Worm (Caenorhabditis elegans): ENCODE data around the gene F56D2.5.

F56D2.5 gene

ce11 chrIII:5550844-5551243 lies 30.4 kb downstream of the F56D2.5 start (continued):
- TF ChIP-seq T26A8.4 (GFP tag; IDR thresholded peaks at IDR 0.05) (peak; percentile 47; the same call in 1 of the 2 replicates), php-3 (GFP tag; IDR thresholded peaks at IDR 0.05) (0 out of 2 replicates have a peak, but pooled peaks have one; percentile 38), T20F7.1 (GFP tag; optimal IDR thresholded peaks at IDR 0.05) (peak; percentile 12), ceh-82 (tag; optimal IDR thresholded peaks at IDR 0.05) (no peak), fkh-10 (GFP tag; optimal IDR thresholded peaks at IDR 0.05) (no peak), Y105C5A.15 (GFP tag; IDR thresholded peaks at IDR 0.05) (no peak), lin-13 (GFP tag; optimal IDR thresholded peaks at IDR 0.05) (no peak), ceh-44 (GFP tag; IDR thresholded peaks at IDR 0.05) (no peak), unc-62 (GFP tag; optimal IDR thresholded peaks at IDR 0.05 in 1 of 2) (no peak), unc-62 (tag; optimal IDR thresholded peaks at IDR 0.05) (no peak), arid-1 (GFP tag; conservative IDR thresholded peaks at IDR 0.05) (no peak), daf-16 (GFP tag; optimal IDR thresholded peaks at IDR 0.05) (no peak), daf-16 (tag; optimal IDR thresholded peaks at IDR 0.05) (peak; percentile 46), hif-1 (tag; optimal IDR thresholded peaks at IDR 0.05) (no peak), dpl-1 (GFP tag; optimal IDR thresholded peaks at IDR 0.05) (no peak), nhr-77 (tag; optimal IDR thresholded peaks at IDR 0.05) (peak; percentile 35)

ce11 chrIII:5550193-5550592 lies 31.0 kb downstream of the F56D2.5 start:
- TF ChIP-seq cey-2 (tag; optimal IDR thresholded peaks at IDR 0.05; ENCODE audit: borderline replicate concordance, insufficient read depth) (peak; percentile 6), nhr-28 (tag; optimal IDR thresholded peaks at IDR 0.05) (peak; percentile 48), ztf-7 (tag; optimal IDR thresholded peaks at IDR 0.05) (no peak), lin-29 (GFP tag; IDR thresholded peaks at IDR 0.05) (peak; percentile 9; the same call in 1 of the 2 replicates), hlh-30 (tag; optimal IDR thresholded peaks at IDR 0.05; ENCODE audit: insufficient read depth) (peak; percentile 18), dmd-6 (GFP tag; IDR thresholded peaks at IDR 0.05) (0 out of 2 replicates have a peak, but pooled peaks have one; percentile 12), unc-62 (GFP tag; optimal IDR thresholded peaks at IDR 0.05 in 1 of 2) (peak in 1 of 2 experiments; percentile 61), unc-62 (tag; optimal IDR thresholded peaks at IDR 0.05) (no peak), nhr-10 (tag; optimal IDR thresholded peaks at IDR 0.05) (no peak), dve-1 (tag; optimal IDR thresholded peaks at IDR 0.05; ENCODE audit: insufficient read depth) (peak; percentile 23), aha-1 (tag) (peak; percentile 42), madf-9 (GFP tag; conservative IDR thresholded peaks at IDR 0.05) (no peak), mdl-1 (tag; optimal IDR thresholded peaks at IDR 0.05) (peak in 1 of 2 experiments; percentile 32), F26F4.8 (GFP tag; conservative IDR thresholded peaks at IDR 0.05) (no peak), rbr-2 (tag; optimal IDR thresholded peaks at IDR 0.05) (no peak), T26A8.4 (GFP tag; IDR thresholded peaks at IDR 0.05) (no peak)

- no peak for TF ChIP-seq aha-1 (tag)
- peak; percentile 70 for TF ChIP-seq pqm-1 (tag; optimal IDR thresholded peaks at IDR 0.05)
- TF ChIP-seq dmd-6 (GFP tag; IDR thresholded peaks at IDR 0.05), result peak; percentile 55
- no peak for TF ChIP-seq ztf-11 (tag; optimal IDR thresholded peaks at IDR 0.05)
- no peak for TF ChIP-seq lin-29 (GFP tag; IDR thresholded peaks at IDR 0.05)
- peak; percentile 31 for TF ChIP-seq mxl-3 (GFP tag; optimal IDR thresholded peaks at IDR 0.05)
- TF ChIP-seq php-3 (GFP tag; IDR thresholded peaks at IDR 0.05), result no peak
- no peak for TF ChIP-seq nhr-111 (GFP tag; optimal IDR thresholded peaks at IDR 0.05)
- no peak for TF ChIP-seq nhr-41 (GFP tag; IDR thresholded peaks at IDR 0.05)
- no peak for TF ChIP-seq Y48G9A.11 (GFP tag; IDR thresholded peaks at IDR 0.05)
- no peak for TF ChIP-seq ceh-82 (tag; optimal IDR thresholded peaks at IDR 0.05)
- TF ChIP-seq egl-27 (tag; optimal IDR thresholded peaks at IDR 0.05), result no peak
- TF ChIP-seq daf-8 (GFP tag; IDR thresholded peaks at IDR 0.05), result no peak
- no peak for TF ChIP-seq fos-1 (tag; optimal IDR thresholded peaks at IDR 0.05)
- TF ChIP-seq ceh-62 (tag; optimal IDR thresholded peaks at IDR 0.05), result no peak
- TF ChIP-seq daf-16 (GFP tag; optimal IDR thresholded peaks at IDR 0.05), result no peak
- peak; percentile 30 for TF ChIP-seq daf-16 (tag; optimal IDR thresholded peaks at IDR 0.05)
Observed at ce11 chrIII:5546730-5547129, 34.5 kb downstream of the F56D2.5 start, which contains the start of gene F09F7.5. Gene F09F7.5, plus strand, starts transcription at chrIII:5546987.

All from whole organism, L4 larva.